Worm (Caenorhabditis elegans) whole organism, L4/young adult: ENCODE results near the gene zipt-2.1.

ENCODE experiments used
- dao-5 ChIP-seq: sonication (generic microtip); optimal IDR thresholded peaks from 2 replicates; lab custom pipeline; 2016; ENCODE audit warnings: missing genotype, missing genetic modification characterization, moderate library complexity, missing compliant biosample characterization
- him-1 ChIP-seq: sonication (generic microtip); optimal IDR thresholded peaks from 2 replicates; lab custom pipeline; 2016; ENCODE audit warnings: missing genotype, missing genetic modification reagents, missing genetic modification characterization, missing compliant biosample characterization

DNA sequence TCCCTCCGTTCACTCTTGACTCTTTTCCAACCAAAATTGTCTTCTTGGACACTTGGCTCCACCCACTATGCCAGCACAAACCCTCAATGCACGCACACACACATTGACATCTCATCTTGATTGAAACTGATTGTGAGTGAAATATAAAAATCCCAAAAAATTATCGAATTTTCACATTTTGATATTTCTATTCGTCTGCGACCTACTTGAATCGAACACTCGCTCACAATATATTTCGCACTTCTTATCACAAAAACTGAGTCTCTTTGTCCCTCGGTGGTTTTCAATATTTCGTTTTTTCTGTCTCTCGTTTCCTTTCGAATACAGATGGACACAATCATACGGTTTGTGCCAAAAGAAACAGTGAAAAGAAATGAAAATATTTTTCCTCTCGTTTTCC is 20.7 kb downstream of the zipt-2.1 start:
- no peak for TF ChIP-seq him-1 (tag; lab: Kevin White, UChicago)
- TF ChIP-seq dao-5 (tag; lab: Kevin White, UChicago), result no peak
